Worm (Caenorhabditis elegans) whole organism, L1 larva: ENCODE measurements around the gene men-1.

Source experiments
- C04F5.9 ChIP-seq: sonication (generic microtip); optimal IDR thresholded peaks from 2 replicates; lab custom pipeline; 2016; ENCODE audit warnings: missing genetic modification characterization, missing compliant biosample characterization
- C16A3.4 ChIP-seq: fragments of 150-350 bp; optimal IDR thresholded peaks from 2 replicates; lab custom pipeline; 2014; ENCODE audit warnings: missing biosample characterization, missing genetic modification characterization
- F16B12.6 ChIP-seq: fragments of 150-350 bp; optimal IDR thresholded peaks from 2 replicates; lab custom pipeline; 2014; ENCODE audit warnings: missing biosample characterization, missing genetic modification characterization
- Y116A8C.19 ChIP-seq: sonication (generic microtip); optimal IDR thresholded peaks from 2 replicates; lab custom pipeline; 2016; ENCODE audit warnings: missing compliant biosample characterization, missing genetic modification characterization, borderline replicate concordance
- ceh-63 ChIP-seq: fragments of 200-800 bp; sonication (Bioruptor generic); optimal IDR thresholded peaks from 2 replicates; lab custom pipeline; 2018; ENCODE audit warnings: mild to moderate bottlenecking, missing genetic modification characterization, missing compliant biosample characterization
- ceh-8 ChIP-seq: fragments of 200-800 bp; sonication (Bioruptor generic); optimal IDR thresholded peaks from 2 replicates; lab custom pipeline; 2018; ENCODE audit warnings: mild to moderate bottlenecking, missing genetic modification characterization, moderate library complexity, missing compliant biosample characterization
- ceh-90 ChIP-seq: sonication (generic microtip); optimal IDR thresholded peaks from 2 replicates; lab custom pipeline; 2016; ENCODE audit warnings: missing genetic modification characterization, missing compliant biosample characterization
- ces-1 ChIP-seq: fragments of 150-350 bp; optimal IDR thresholded peaks from 2 replicates; lab custom pipeline; 2014; ENCODE audit warnings: missing biosample characterization, missing genetic modification reagents, missing genetic modification characterization
- dpl-1 ChIP-seq, 3 experiments: fragments of 150-350 bp in 2 of 3; sonication (generic microtip) in 1 of 3; optimal IDR thresholded peaks; 2 replicates each; lab custom pipeline; 2014 to 2017; ENCODE audit warnings: missing biosample characterization in 3 of 3, missing genetic modification characterization in 3 of 3, missing genetic modification reagents in 3 of 3
- dsc-1 ChIP-seq: sonication (generic microtip); optimal IDR thresholded peaks from 2 replicates; lab custom pipeline; 2016; ENCODE audit warnings: mild to moderate bottlenecking, missing genetic modification characterization, missing compliant biosample characterization
- efl-1 ChIP-seq, 4 experiments: fragments of 150-350 bp; optimal IDR thresholded peaks in 3 of 4; peaks in 1 of 4; 1 replicate in 1 of 4; 2 replicates in 3 of 4; lab custom pipeline; 2014; ENCODE audit warnings: missing biosample characterization in 2 of 4, missing genetic modification characterization in 2 of 4, missing genetic modification reagents in 2 of 4
- efl-3 ChIP-seq: fragments of 200-800 bp; sonication (Bioruptor generic); optimal IDR thresholded peaks from 2 replicates; lab custom pipeline; 2018; ENCODE audit warnings: mild to moderate bottlenecking, missing genetic modification characterization, missing compliant biosample characterization
- egl-13 ChIP-seq: sonication (generic microtip); optimal IDR thresholded peaks from 2 replicates; lab custom pipeline; 2016; ENCODE audit warnings: missing genotype, missing genetic modification reagents, missing genetic modification characterization, missing compliant biosample characterization
- elt-2 ChIP-seq: sonication (generic microtip); optimal IDR thresholded peaks from 2 replicates; lab custom pipeline; 2016; ENCODE audit warnings: missing genetic modification characterization, mild to moderate bottlenecking, inconsistent platforms, missing compliant biosample characterization, missing genetic modification reagents
- fkh-10 ChIP-seq: sonication (generic microtip); optimal IDR thresholded peaks from 2 replicates; lab custom pipeline; 2017; ENCODE audit warnings: missing biosample characterization, missing genetic modification reagents, missing genetic modification characterization
- fos-1 ChIP-seq: fragments of 150-350 bp; optimal IDR thresholded peaks from 2 replicates; lab custom pipeline; 2014; ENCODE audit warnings: missing biosample characterization, missing genetic modification characterization
- irx-1 ChIP-seq: sonication (generic microtip); optimal IDR thresholded peaks from 2 replicates; lab custom pipeline; 2016; ENCODE audit warnings: missing genetic modification characterization, missing compliant biosample characterization
- jun-1 ChIP-seq: fragments of 150-350 bp; optimal IDR thresholded peaks from 2 replicates; lab custom pipeline; 2014; ENCODE audit warnings: missing biosample characterization, missing genetic modification reagents, missing genetic modification characterization
- lin-15B ChIP-seq: fragments of 150-350 bp; sonication (generic microtip); optimal IDR thresholded peaks from 3 replicates; lab custom pipeline; 2014; ENCODE audit warnings: missing biosample characterization, missing genetic modification characterization
- lir-3 ChIP-seq: sonication (generic microtip); optimal IDR thresholded peaks from 2 replicates; lab custom pipeline; 2016; ENCODE audit warnings: mild to moderate bottlenecking, missing genetic modification characterization, moderate library complexity, missing compliant biosample characterization; ENCODE audit not compliant: poor library complexity
- mab-9 ChIP-seq: fragments of 200-800 bp; sonication (Bioruptor generic); IDR thresholded peaks from 2 replicates; pipeline ENCODE4 v1.3.6; 2022; ENCODE audit warnings: missing genetic modification reagents, missing genetic modification characterization, missing compliant biosample characterization
- mdl-1 ChIP-seq, 2 experiments: fragments of 150-350 bp; optimal IDR thresholded peaks; 2 replicates each; lab custom pipeline; 2014 to 2017; ENCODE audit warnings: missing biosample characterization in 2 of 2, missing genetic modification characterization in 2 of 2, inconsistent platforms in 1 of 2
- mef-2 ChIP-seq: fragments of 150-350 bp; optimal IDR thresholded peaks from 2 replicates; lab custom pipeline; 2014; ENCODE audit warnings: missing biosample characterization, missing genetic modification characterization
- nhr-11 ChIP-seq: fragments of 150-350 bp; optimal IDR thresholded peaks from 2 replicates; lab custom pipeline; 2014; ENCODE audit warnings: missing biosample characterization, missing genetic modification characterization
- nhr-47 ChIP-seq: sonication (generic microtip); optimal IDR thresholded peaks from 2 replicates; lab custom pipeline; 2016; ENCODE audit warnings: mild to moderate bottlenecking, missing genetic modification characterization, moderate library complexity, missing compliant biosample characterization
- nhr-71 ChIP-seq: sonication (generic microtip); optimal IDR thresholded peaks from 2 replicates; lab custom pipeline; 2016; ENCODE audit warnings: mild to moderate bottlenecking, missing genetic modification characterization, moderate library complexity, missing compliant biosample characterization
- nhr-84 ChIP-seq: sonication (generic microtip); optimal IDR thresholded peaks from 2 replicates; lab custom pipeline; 2017; ENCODE audit warnings: missing biosample characterization, missing genetic modification characterization
- nhr-85 ChIP-seq: sonication (generic microtip); peaks from one replicate; lab custom pipeline; 2016; ENCODE audit warnings: missing genetic modification characterization, inconsistent platforms, missing compliant biosample characterization
- nhr-90 ChIP-seq: sonication (generic microtip); optimal IDR thresholded peaks from 2 replicates; lab custom pipeline; 2016; ENCODE audit warnings: mild to moderate bottlenecking, missing genetic modification characterization, missing compliant biosample characterization; ENCODE audit not compliant: poor library complexity
- pax-3 ChIP-seq: fragments of 200-800 bp; sonication (Bioruptor generic); optimal IDR thresholded peaks from 2 replicates; lab custom pipeline; 2018; ENCODE audit warnings: mild to moderate bottlenecking, missing genetic modification characterization, moderate library complexity, missing compliant biosample characterization
- pqm-1 ChIP-seq: sonication (generic microtip); optimal IDR thresholded peaks from 3 replicates; lab custom pipeline; 2017; ENCODE audit warnings: missing biosample characterization, missing genetic modification characterization
- rnt-1 ChIP-seq: sonication (generic microtip); optimal IDR thresholded peaks from 2 replicates; lab custom pipeline; 2016; ENCODE audit warnings: mild to moderate bottlenecking, missing genetic modification characterization, moderate library complexity, missing compliant biosample characterization
- snu-23 ChIP-seq: sonication (generic microtip); optimal IDR thresholded peaks from 2 replicates; lab custom pipeline; 2016; ENCODE audit warnings: missing genetic modification characterization, missing compliant biosample characterization
- sptf-1 ChIP-seq: fragments of 150-350 bp; optimal IDR thresholded peaks from 2 replicates; lab custom pipeline; 2014; ENCODE audit warnings: missing biosample characterization, missing genetic modification characterization
- sup-37 ChIP-seq: fragments of 200-800 bp; sonication (Bioruptor generic); optimal IDR thresholded peaks from 2 replicates; lab custom pipeline; 2018; ENCODE audit warnings: mild to moderate bottlenecking, missing genetic modification characterization, missing compliant biosample characterization
- swsn-7 ChIP-seq: sonication (generic microtip); optimal IDR thresholded peaks from 2 replicates; lab custom pipeline; 2016; ENCODE audit warnings: missing genetic modification characterization, missing compliant biosample characterization
- unc-86 ChIP-seq: sonication (generic microtip); optimal IDR thresholded peaks from 2 replicates; lab custom pipeline; 2016; ENCODE audit warnings: missing genetic modification characterization, missing compliant biosample characterization
- unc-98 ChIP-seq: fragments of 200-800 bp; sonication (Bioruptor generic); IDR thresholded peaks from 2 replicates; pipeline ENCODE4 v1.3.6; 2022; ENCODE audit warnings: missing genetic modification characterization, missing compliant biosample characterization
- vab-15 ChIP-seq: sonication (generic microtip); optimal IDR thresholded peaks from 2 replicates; lab custom pipeline; 2017; ENCODE audit warnings: missing genotype, mild to moderate bottlenecking, missing genetic modification characterization, missing compliant biosample characterization
- xbp-1 ChIP-seq: sonication (generic microtip); optimal IDR thresholded peaks from 2 replicates; lab custom pipeline; 2016; ENCODE audit warnings: missing genetic modification characterization, missing compliant biosample characterization
- zip-4 ChIP-seq: fragments of 200-800 bp; sonication (Bioruptor generic); optimal IDR thresholded peaks from 2 replicates; lab custom pipeline; 2018; ENCODE audit warnings: mild to moderate bottlenecking, missing genetic modification characterization, moderate library complexity, missing compliant biosample characterization
- ztf-4 ChIP-seq: fragments of 150-350 bp; optimal IDR thresholded peaks from 2 replicates; lab custom pipeline; 2014; ENCODE audit warnings: missing biosample characterization, missing genetic modification characterization

men-1 gene

ce11 chrII:14226175-14226574 is 7.7 kb downstream of the men-1 start, which contains the start of gene Y48B6A.13:
Y48B6A.13 (minus strand) TSS chrII:14226275.
- TF ChIP-seq dsc-1 (tag; lab: Kevin White, UChicago): no peak
- no peak for TF ChIP-seq lin-15B
- TF ChIP-seq fkh-10: no peak
- no peak for TF ChIP-seq jun-1 (tag; lab: Kevin White, UChicago)
- TF ChIP-seq mdl-1 (tag; optimal IDR thresholded peaks at IDR 0.05; lab: Kevin White, UChicago): no peak
- TF ChIP-seq rnt-1 (tag; lab: Kevin White, UChicago): no peak
- TF ChIP-seq snu-23 (GFP tag; lab: Kevin White, UChicago): no peak
- no peak for TF ChIP-seq vab-15 (tag; lab: Kevin White, UChicago)

DNA sequence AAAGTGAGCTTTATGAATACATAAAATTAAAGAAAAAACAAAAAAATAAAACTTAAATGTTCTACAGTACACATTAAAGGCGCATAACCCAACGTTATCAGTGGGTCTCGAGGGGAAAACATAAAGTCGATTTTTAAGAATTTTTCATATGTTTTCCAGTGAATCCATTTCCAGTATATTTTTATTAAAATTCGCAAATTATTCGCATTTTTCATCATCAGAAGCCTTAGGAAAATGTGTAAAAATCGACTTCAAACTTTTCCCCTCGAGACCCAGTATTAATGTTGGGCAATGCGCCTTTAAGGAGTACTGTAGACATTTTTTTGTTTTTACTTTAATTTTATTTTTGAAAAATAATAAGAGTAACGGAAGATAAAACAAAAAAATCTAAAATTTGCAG is 15.8 kb downstream of the men-1 start:
- no peak for TF ChIP-seq dpl-1 (GFP tag; optimal IDR thresholded peaks at IDR 0.05; lab: Kevin White, UChicago)
- TF ChIP-seq nhr-90 (tag; lab: Kevin White, UChicago): no peak
- no peak for TF ChIP-seq zip-4

DNA sequence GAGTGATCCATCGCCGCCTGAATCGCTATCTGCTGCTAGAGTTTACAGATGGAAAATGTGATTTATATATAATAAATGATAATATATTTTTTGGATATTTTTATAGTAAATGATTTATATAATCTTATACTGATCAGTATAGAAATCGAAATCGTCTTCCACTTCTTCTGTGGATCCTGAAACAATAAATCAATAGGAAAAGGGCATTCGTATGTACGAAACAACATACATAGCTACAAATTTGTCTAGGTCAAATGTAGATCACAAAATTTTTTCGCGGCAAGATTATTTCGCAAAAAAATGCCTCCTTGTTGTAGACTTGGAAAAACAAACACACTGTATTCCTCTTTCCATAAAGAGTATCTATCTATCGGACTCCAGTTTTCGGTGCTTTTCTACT is 19.8 kb downstream of the men-1 start, which contains the start of gene Y48B6A.10:
Y48B6A.10 (plus strand) TSS at position 301 of the 400 bp plus-strand sequence.
- TF ChIP-seq irx-1 (tag; lab: Kevin White, UChicago) (no peak), dpl-1 (GFP tag; optimal IDR thresholded peaks at IDR 0.05; lab: Kevin White, UChicago) (no peak), ceh-63 (GFP tag; lab: Kevin White, UChicago) (no peak), unc-98 (GFP tag; lab: Robert Waterston, UW) (no peak), pqm-1 (tag; lab: Kevin White, UChicago) (no peak), ceh-90 (tag; lab: Kevin White, UChicago) (no peak), nhr-71 (tag; lab: Kevin White, UChicago) (no peak), snu-23 (GFP tag; lab: Kevin White, UChicago) (no peak), mef-2 (tag; lab: Kevin White, UChicago) (no peak), elt-2 (tag; lab: Kevin White, UChicago) (no peak), jun-1 (tag; lab: Kevin White, UChicago) (no peak), lir-3 (tag; lab: Kevin White, UChicago) (no peak), nhr-47 (tag; lab: Kevin White, UChicago) (no peak), nhr-84 (tag; lab: Kevin White, UChicago) (no peak), vab-15 (tag; lab: Kevin White, UChicago) (no peak), egl-13 (tag; lab: Kevin White, UChicago) (no peak), efl-3 (GFP tag; lab: Kevin White, UChicago) (no peak), nhr-11 (tag; lab: Kevin White, UChicago) (no peak), mab-9 (GFP tag; lab: Robert Waterston, UW) (no peak)
- TF ChIP-seq, all 84 proteins: peak for 0

DNA sequence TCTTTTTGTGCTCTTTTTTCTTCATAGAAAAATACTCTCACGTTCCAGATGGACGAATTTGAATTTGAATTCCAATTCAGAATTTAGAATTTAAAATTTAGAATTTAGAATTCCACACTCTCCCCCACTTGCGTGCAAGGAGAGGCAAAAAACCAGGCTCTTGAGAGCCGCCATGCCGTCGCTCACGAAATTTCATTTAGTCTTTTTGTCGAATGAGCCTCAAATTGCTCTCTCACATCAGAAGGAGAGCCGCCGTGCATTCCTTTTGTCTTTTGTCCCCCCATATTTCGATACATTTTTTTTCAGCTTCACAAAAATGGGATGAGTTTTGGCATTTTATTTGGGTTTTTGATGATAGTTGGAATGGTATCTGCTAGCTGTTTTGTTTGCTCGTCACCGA is 22.8 kb downstream of the men-1 start, which contains the start of gene hot-7:
hot-7 (plus strand) TSS at position 301 of the 400 bp plus-strand sequence.
- TF ChIP-seq ceh-8 (GFP tag; lab: Kevin White, UChicago) (no peak), sup-37 (GFP tag; lab: Kevin White, UChicago) (no peak), unc-86 (no peak), C04F5.9 (no peak), ces-1 (GFP tag; lab: Kevin White, UChicago) (no peak), xbp-1 (no peak), nhr-85 (tag; lab: Kevin White, UChicago) (no peak), F16B12.6 (tag; lab: Kevin White, UChicago) (no peak), efl-1 (optimal IDR thresholded peaks at IDR 0.05; lab: Kevin White, UChicago) (no peak), efl-1 (GFP tag; optimal IDR thresholded peaks at IDR 0.05 in 1 of 2; lab: Kevin White, UChicago) (no peak), irx-1 (tag; lab: Kevin White, UChicago) (no peak), mef-2 (tag; lab: Kevin White, UChicago) (no peak), ztf-4 (tag; lab: Kevin White, UChicago) (no peak), pax-3 (tag; lab: Kevin White, UChicago) (no peak), C16A3.4 (no peak), Y116A8C.19 (tag; lab: Kevin White, UChicago) (no peak), rnt-1 (tag; lab: Kevin White, UChicago) (no peak), zip-4 (no peak), swsn-7 (tag; lab: Kevin White, UChicago) (no peak), fos-1 (no peak), sptf-1 (tag; lab: Kevin White, UChicago) (no peak)
